Worm (Caenorhabditis elegans): Measurements from ENCODE around the gene Y67D8C.6.
A peak's percentile ranks its signal among the peaks of the same experiment; 100 is the strongest.

- TF ChIP-seq rnt-1 (tag; optimal IDR thresholded peaks at IDR 0.05) (peak; percentile 35), egl-27 (tag; optimal IDR thresholded peaks at IDR 0.05) (no peak), jun-1 (tag; optimal IDR thresholded peaks at IDR 0.05) (no peak), mdl-1 (tag; optimal IDR thresholded peaks at IDR 0.05) (no peak), pag-3 (tag; optimal IDR thresholded peaks at IDR 0.05; ENCODE audit: borderline replicate concordance, insufficient read depth) (no peak), ces-1 (GFP tag; optimal IDR thresholded peaks at IDR 0.05) (no peak), fos-1 (tag; optimal IDR thresholded peaks at IDR 0.05) (no peak), nhr-28 (tag; optimal IDR thresholded peaks at IDR 0.05) (no peak), unc-62 (GFP tag; optimal IDR thresholded peaks at IDR 0.05) (no peak), fkh-10 (GFP tag; optimal IDR thresholded peaks at IDR 0.05) (no peak), ztf-11 (tag; optimal IDR thresholded peaks at IDR 0.05) (no peak)
Measured at ce11 chrIV:3014610-3015009, 48.6 kb downstream of the Y67D8C.6 start.
